Worm (Caenorhabditis elegans): Measurements from ENCODE around the gene kat-1.
A peak's percentile ranks its signal among the peaks of the same experiment; 100 is the strongest.
"Not testable (repeated sequence)": the region's sequence is repeated elsewhere in the genome, so short reads cannot be mapped to it uniquely, and the experiment has no call there.

Gene kat-1

ce11 chrII:7072590-7073536 lies 751 bp upstream of the kat-1 start:
- TF ChIP-seq skn-1 (tag; optimal IDR thresholded peaks at IDR 0.05), result peak; percentile 58
- TF ChIP-seq pqm-1 (tag; optimal IDR thresholded peaks at IDR 0.05), result peak; percentile 41
- no peak for TF ChIP-seq lin-39 (tag; optimal IDR thresholded peaks at IDR 0.05)
- TF ChIP-seq aly-2 (tag; optimal IDR thresholded peaks at IDR 0.05), result no peak
- peak; percentile 59 for TF ChIP-seq nhr-23 (tag; optimal IDR thresholded peaks at IDR 0.05)
- no peak for TF ChIP-seq ceh-28 (tag; optimal IDR thresholded peaks at IDR 0.05)
- peak; percentile 39 for TF ChIP-seq nhr-25 (tag; optimal IDR thresholded peaks at IDR 0.05)
- peak; percentile 86 for TF ChIP-seq nhr-11 (tag; optimal IDR thresholded peaks at IDR 0.05)
- TF ChIP-seq nfya-1 (tag; optimal IDR thresholded peaks at IDR 0.05; ENCODE audit: insufficient read depth), result peak; percentile 62
- TF ChIP-seq egl-5 (tag; optimal IDR thresholded peaks at IDR 0.05), result peak; percentile 76
- TF ChIP-seq lin-15B (tag; optimal IDR thresholded peaks at IDR 0.05), result peak; percentile 86
- peak; percentile 61 for TF ChIP-seq elt-2 (tag; optimal IDR thresholded peaks at IDR 0.05)
- TF ChIP-seq jun-1 (tag; optimal IDR thresholded peaks at IDR 0.05), result peak; percentile 1
- TF ChIP-seq fkh-10 (GFP tag; optimal IDR thresholded peaks at IDR 0.05), result no peak

ce11 chrII:7075564-7076228 lies 2.1 kb downstream of the kat-1 start, which contains the start of gene T02G5.7:
TSS of gene T02G5.7 (plus strand) at chrII:7075614.
- TF ChIP-seq ama-1 (optimal IDR thresholded peaks at IDR 0.05), result peak; percentile 17
- no peak for TF ChIP-seq nhr-12 (tag; optimal IDR thresholded peaks at IDR 0.05)

- not testable (repeated sequence) for TF ChIP-seq lin-39, snpc-4, nhr-237 (tag; optimal IDR thresholded peaks at IDR 0.05)
These were observed 10.4 kb downstream of the kat-1 start, which contains the start of the genes T02G5.14 and T02G5.15 for ce11 chrII:7084021-7084420. TSS of gene T02G5.14 (plus strand) at chrII:7084321. TSS of gene T02G5.15 (plus strand) at chrII:7084321.

- TF ChIP-seq unc-62 (GFP tag; optimal IDR thresholded peaks at IDR 0.05), result no peak
- peak; percentile 71 for TF ChIP-seq nhr-25 (tag; optimal IDR thresholded peaks at IDR 0.05)
- TF ChIP-seq fos-1 (tag; optimal IDR thresholded peaks at IDR 0.05), result no peak
- no peak for TF ChIP-seq egl-27 (tag; optimal IDR thresholded peaks at IDR 0.05)
- no peak for TF ChIP-seq sea-2 (GFP tag; optimal IDR thresholded peaks at IDR 0.05)
- no peak for TF ChIP-seq nhr-76 (tag; optimal IDR thresholded peaks at IDR 0.05)
- no peak for TF ChIP-seq ztf-4 (tag; optimal IDR thresholded peaks at IDR 0.05)
- peak; percentile 31 for TF ChIP-seq egl-5 (tag; optimal IDR thresholded peaks at IDR 0.05)
- no peak for TF ChIP-seq lin-39 (tag; optimal IDR thresholded peaks at IDR 0.05)
- no peak for TF ChIP-seq jun-1 (tag; optimal IDR thresholded peaks at IDR 0.05)
- TF ChIP-seq lsy-12 (tag; optimal IDR thresholded peaks at IDR 0.05), result no peak
- no peak for TF ChIP-seq tbx-2 (tag; optimal IDR thresholded peaks at IDR 0.05)
- TF ChIP-seq ceh-28 (tag; optimal IDR thresholded peaks at IDR 0.05), result no peak
- TF ChIP-seq ceh-82 (tag; optimal IDR thresholded peaks at IDR 0.05), result no peak
- TF ChIP-seq elt-3 (tag; optimal IDR thresholded peaks at IDR 0.05), result no peak
- no peak for TF ChIP-seq zag-1 (tag; optimal IDR thresholded peaks at IDR 0.05)
These were observed 16.5 kb downstream of the kat-1 start for ce11 chrII:7090085-7090484.

ce11 chrII:7090852-7091251 lies 17.2 kb downstream of the kat-1 start:
- TF ChIP-seq nhr-11 (tag; optimal IDR thresholded peaks at IDR 0.05) (no peak), daf-12 (tag; optimal IDR thresholded peaks at IDR 0.05) (no peak), pha-4 (tag; optimal IDR thresholded peaks at IDR 0.05) (no peak), tbx-2 (tag; optimal IDR thresholded peaks at IDR 0.05) (no peak), nhr-67 (tag; optimal IDR thresholded peaks at IDR 0.05) (no peak), elt-3 (tag; optimal IDR thresholded peaks at IDR 0.05) (no peak), sea-2 (GFP tag; optimal IDR thresholded peaks at IDR 0.05) (no peak), nhr-237 (tag; optimal IDR thresholded peaks at IDR 0.05) (no peak), skn-1 (tag; optimal IDR thresholded peaks at IDR 0.05) (no peak), nhr-43 (tag; optimal IDR thresholded peaks at IDR 0.05; ENCODE audit: poor library complexity, severe bottlenecking) (no peak), jun-1 (tag; optimal IDR thresholded peaks at IDR 0.05) (no peak), mdl-1 (tag; optimal IDR thresholded peaks at IDR 0.05) (no peak), lsy-12 (tag; optimal IDR thresholded peaks at IDR 0.05) (no peak), ceh-28 (tag; optimal IDR thresholded peaks at IDR 0.05) (no peak), ztf-4 (tag; optimal IDR thresholded peaks at IDR 0.05) (no peak), unc-39 (tag; optimal IDR thresholded peaks at IDR 0.05) (no peak), zag-1 (tag; optimal IDR thresholded peaks at IDR 0.05) (no peak), mml-1 (tag; optimal IDR thresholded peaks at IDR 0.05) (no peak), pqm-1 (tag; optimal IDR thresholded peaks at IDR 0.05) (no peak), nhr-76 (tag; optimal IDR thresholded peaks at IDR 0.05) (no peak)

Measured in whole organism, L3 larva.